Worm (Caenorhabditis elegans) whole organism, mixed stage, embryonic: Measurements from ENCODE around the gene gtf-2F2.

Experiments
- M03D4.4 ChIP-seq: sonication (generic microtip); optimal IDR thresholded peaks from 2 replicates; lab custom pipeline; 2017; ENCODE audit warnings: mild to moderate bottlenecking, missing genetic modification characterization, missing compliant biosample characterization
- bed-3 ChIP-seq: fragments of 200-800 bp; sonication (Bioruptor generic); optimal IDR thresholded peaks from 3 replicates; lab custom pipeline; 2018; ENCODE audit warnings: mild to moderate bottlenecking, missing genetic modification characterization, moderate library complexity, missing compliant biosample characterization
- blmp-1 ChIP-seq: fragments of 150-350 bp; optimal IDR thresholded peaks from 2 replicates; lab custom pipeline; 2014; ENCODE audit warnings: missing biosample characterization, missing genetic modification characterization
- ceh-39 ChIP-seq: fragments of 150-350 bp; optimal IDR thresholded peaks from 2 replicates; lab custom pipeline; 2014; ENCODE audit warnings: missing biosample characterization, missing genetic modification characterization
- ceh-43 ChIP-seq: fragments of 200-800 bp; sonication (Bioruptor generic); optimal IDR thresholded peaks from 2 replicates; lab custom pipeline; 2018; ENCODE audit warnings: mild to moderate bottlenecking, missing genetic modification characterization, moderate library complexity, missing compliant biosample characterization
- ceh-83 ChIP-seq: fragments of 200-800 bp; sonication (Bioruptor generic); optimal IDR thresholded peaks from 2 replicates; lab custom pipeline; 2018; ENCODE audit warnings: mild to moderate bottlenecking, missing genetic modification characterization, missing compliant biosample characterization
- ces-1 ChIP-seq: fragments of 150-350 bp; optimal IDR thresholded peaks from 2 replicates; lab custom pipeline; 2014; ENCODE audit warnings: missing biosample characterization, missing genetic modification reagents, missing genetic modification characterization
- cnd-1 ChIP-seq: fragments of 200-800 bp; sonication (Bioruptor generic); optimal IDR thresholded peaks from 2 replicates; lab custom pipeline; 2018; ENCODE audit warnings: mild to moderate bottlenecking, missing genetic modification characterization, missing compliant biosample characterization
- drap-1 ChIP-seq: fragments of 200-800 bp; sonication (Bioruptor generic); optimal IDR thresholded peaks from 3 replicates; lab custom pipeline; 2018; ENCODE audit warnings: mild to moderate bottlenecking, missing genetic modification characterization, missing compliant biosample characterization
- elt-3 ChIP-seq: fragments of 150-350 bp; optimal IDR thresholded peaks from 2 replicates; lab custom pipeline; 2014; ENCODE audit warnings: missing biosample characterization, missing genetic modification characterization
- flh-1 ChIP-seq: fragments of 200-800 bp; sonication (Bioruptor generic); optimal IDR thresholded peaks from 2 replicates; lab custom pipeline; 2018; ENCODE audit warnings: mild to moderate bottlenecking, missing genetic modification characterization, moderate library complexity, missing compliant biosample characterization
- ham-2 ChIP-seq: fragments of 200-800 bp; sonication (Bioruptor generic); optimal IDR thresholded peaks from 2 replicates; lab custom pipeline; 2018; ENCODE audit warnings: mild to moderate bottlenecking, missing genetic modification characterization, missing compliant biosample characterization
- hlh-1 ChIP-seq: fragments of 150-350 bp; optimal IDR thresholded peaks from 2 replicates; lab custom pipeline; 2014; ENCODE audit warnings: missing biosample characterization, missing genetic modification reagents, missing genetic modification characterization
- lin-13 ChIP-seq: fragments of 150-350 bp; optimal IDR thresholded peaks from 2 replicates; lab custom pipeline; 2014; ENCODE audit warnings: missing biosample characterization, missing genetic modification characterization
- lin-32 ChIP-seq: fragments of 200-800 bp; sonication (Bioruptor generic); optimal IDR thresholded peaks from 2 replicates; lab custom pipeline; 2018; ENCODE audit warnings: mild to moderate bottlenecking, missing genetic modification characterization, missing compliant biosample characterization
- lsy-2 ChIP-seq: fragments of 150-350 bp; optimal IDR thresholded peaks from 2 replicates; lab custom pipeline; 2014; ENCODE audit warnings: missing biosample characterization, missing genetic modification characterization
- mab-5 ChIP-seq: fragments of 150-350 bp; optimal IDR thresholded peaks from 2 replicates; lab custom pipeline; 2014; ENCODE audit warnings: missing biosample characterization, missing genetic modification characterization
- mep-1 ChIP-seq: fragments of 150-350 bp; optimal IDR thresholded peaks from 2 replicates; lab custom pipeline; 2017; ENCODE audit warnings: missing biosample characterization, missing genetic modification reagents, missing genetic modification characterization, inconsistent platforms
- mls-2 ChIP-seq: sonication (generic microtip); optimal IDR thresholded peaks from 2 replicates; lab custom pipeline; 2016; ENCODE audit warnings: mild to moderate bottlenecking, missing genetic modification characterization, moderate library complexity, missing compliant biosample characterization
- nhr-12 ChIP-seq: fragments of 150-350 bp; optimal IDR thresholded peaks from 2 replicates; lab custom pipeline; 2014; ENCODE audit warnings: missing biosample characterization, missing genetic modification characterization
- nhr-2 ChIP-seq: fragments of 150-350 bp; optimal IDR thresholded peaks from 2 replicates; lab custom pipeline; 2014; ENCODE audit warnings: missing biosample characterization, missing genetic modification characterization
- nhr-237 ChIP-seq: fragments of 150-350 bp; optimal IDR thresholded peaks from 2 replicates; lab custom pipeline; 2014; ENCODE audit warnings: missing biosample characterization, missing genetic modification characterization
- nhr-28 ChIP-seq: fragments of 150-350 bp; optimal IDR thresholded peaks from 2 replicates; lab custom pipeline; 2014; ENCODE audit warnings: missing biosample characterization, missing genetic modification characterization
- nhr-76 ChIP-seq: sonication (generic microtip); optimal IDR thresholded peaks from 2 replicates; lab custom pipeline; 2017; ENCODE audit warnings: missing biosample characterization, missing genetic modification characterization
- pha-4 ChIP-seq: fragments of 150-350 bp; optimal IDR thresholded peaks from 2 replicates; lab custom pipeline; 2018; ENCODE audit warnings: missing biosample characterization, missing genetic modification reagents, missing genetic modification characterization
- sem-2 ChIP-seq: fragments of 200-800 bp; sonication (Bioruptor generic); optimal IDR thresholded peaks from 2 replicates; lab custom pipeline; 2018; ENCODE audit warnings: mild to moderate bottlenecking, missing genetic modification characterization, missing compliant biosample characterization
- snpc-4 ChIP-seq: fragments of 150-350 bp; optimal IDR thresholded peaks from 2 replicates; lab custom pipeline; 2014; ENCODE audit warnings: missing biosample characterization, missing genetic modification characterization
- sptf-1 ChIP-seq: sonication (generic microtip); optimal IDR thresholded peaks from 2 replicates; lab custom pipeline; 2017; ENCODE audit warnings: mild to moderate bottlenecking, missing genetic modification characterization, moderate library complexity, missing compliant biosample characterization
- tbx-8 ChIP-seq: fragments of 200-800 bp; sonication (Bioruptor generic); optimal IDR thresholded peaks from 2 replicates; lab custom pipeline; 2018; ENCODE audit warnings: mild to moderate bottlenecking, missing genetic modification characterization, moderate library complexity, missing compliant biosample characterization
- unc-120 ChIP-seq: sonication (generic microtip); optimal IDR thresholded peaks from 2 replicates; lab custom pipeline; 2017; ENCODE audit warnings: missing genetic modification characterization, missing compliant biosample characterization; ENCODE audit not compliant: poor library complexity, severe bottlenecking
- unc-39 ChIP-seq: fragments of 150-350 bp; optimal IDR thresholded peaks from 2 replicates; lab custom pipeline; 2014; ENCODE audit warnings: missing biosample characterization, missing genetic modification characterization
- unc-62 ChIP-seq: fragments of 150-350 bp; optimal IDR thresholded peaks from 2 replicates; lab custom pipeline; 2014; ENCODE audit warnings: missing biosample characterization, missing genetic modification reagents, missing genetic modification characterization
- zip-8 ChIP-seq: fragments of 150-350 bp; optimal IDR thresholded peaks from 2 replicates; lab custom pipeline; 2014; ENCODE audit warnings: missing biosample characterization, missing genetic modification characterization
- ztf-11 ChIP-seq: fragments of 150-350 bp; optimal IDR thresholded peaks from 2 replicates; lab custom pipeline; 2014; ENCODE audit warnings: missing biosample characterization, missing genetic modification characterization

Gene gtf-2F2

DNA sequence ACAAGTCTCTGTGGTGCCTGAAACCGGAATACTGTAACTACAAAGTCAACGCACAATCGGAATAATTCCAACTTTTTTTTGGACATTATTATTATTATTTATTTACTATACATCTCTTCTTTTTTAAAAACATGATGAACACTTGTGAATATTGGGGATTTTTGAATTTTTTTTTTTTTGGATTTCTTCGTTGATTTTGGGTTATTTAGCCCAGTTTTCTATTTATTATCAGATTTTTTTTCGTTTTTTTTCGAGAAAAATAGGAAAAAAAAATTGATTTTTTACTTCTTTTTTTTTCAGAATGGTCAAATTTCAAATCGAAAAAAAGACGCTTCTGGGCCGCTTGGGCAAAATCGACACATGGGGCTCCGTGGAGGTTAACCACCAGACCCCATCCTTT lies 4.3 kb downstream of the gtf-2F2 start, which contains the start of gene tgt-2:
TSS of gene tgt-2 (plus strand) at position 301 of the 400 bp plus-strand sequence.
- TF ChIP-seq tbx-8 (GFP tag; lab: Kevin White, UChicago) = no peak
- no peak for TF ChIP-seq nhr-237
- no peak for TF ChIP-seq mls-2
- no peak for TF ChIP-seq nhr-12
- no peak for TF ChIP-seq mab-5 (tag; lab: Kevin White, UChicago)
- TF ChIP-seq hlh-1 (tag; lab: Kevin White, UChicago) = no peak
- no peak for TF ChIP-seq sem-2 (GFP tag; lab: Kevin White, UChicago)
- TF ChIP-seq bed-3 (GFP tag; lab: Kevin White, UChicago) = no peak

ce11 chrV:19000542-19000941 lies 6.8 kb downstream of the gtf-2F2 start:
- TF ChIP-seq sptf-1 (tag; lab: Kevin White, UChicago) = no peak
- no peak for TF ChIP-seq unc-62 (GFP tag; lab: Kevin White, UChicago)
- no peak for TF ChIP-seq cnd-1 (tag; lab: Kevin White, UChicago)
- no peak for TF ChIP-seq nhr-12
- no peak for TF ChIP-seq ces-1
- no peak for TF ChIP-seq flh-1
- TF ChIP-seq ceh-83 (GFP tag; lab: Kevin White, UChicago) = no peak
- TF ChIP-seq ham-2 (GFP tag; lab: Kevin White, UChicago) = no peak

DNA sequence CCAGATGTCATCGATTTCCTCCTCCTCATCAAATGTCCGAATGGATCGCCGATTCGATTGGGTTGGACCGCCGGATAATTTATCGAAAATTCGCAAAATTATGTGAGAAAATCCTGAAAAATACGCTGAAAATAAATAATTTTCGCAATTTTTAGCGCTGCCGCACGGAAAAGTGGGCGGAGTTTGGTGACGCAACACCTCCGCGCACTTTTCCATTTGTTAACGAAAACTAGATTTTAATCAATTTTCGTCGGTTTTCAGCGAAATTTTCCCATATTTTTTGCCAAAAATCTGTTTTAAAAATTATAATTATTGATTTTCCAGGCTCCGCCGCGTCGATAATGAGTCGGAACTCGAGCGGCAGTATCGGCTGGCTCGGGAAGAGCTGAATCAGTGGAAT lies 7.3 kb downstream of the gtf-2F2 start, which contains the start of gene Y39B6A.34:
TSS of gene Y39B6A.34 (plus strand) at position 3 of the 400 bp plus-strand sequence.
- TF ChIP-seq sem-2 (GFP tag; lab: Kevin White, UChicago) (no peak), cnd-1 (tag; lab: Kevin White, UChicago) (no peak), nhr-28 (tag; lab: Kevin White, UChicago) (no peak), snpc-4 (tag; lab: Kevin White, UChicago) (no peak), hlh-1 (tag; lab: Kevin White, UChicago) (peak; percentile 1), unc-120 (tag; lab: Kevin White, UChicago) (no peak), mep-1 (no peak), ceh-39 (no peak), elt-3 (tag; lab: Kevin White, UChicago) (no peak), ces-1 (peak; percentile 38), nhr-237 (no peak), zip-8 (tag; lab: Kevin White, UChicago) (peak; percentile 75), mls-2 (no peak), sptf-1 (tag; lab: Kevin White, UChicago) (no peak), tbx-8 (GFP tag; lab: Kevin White, UChicago) (no peak), blmp-1 (tag; lab: Kevin White, UChicago) (no peak), drap-1 (GFP tag; lab: Kevin White, UChicago) (peak; percentile 24), pha-4 (tag; lab: Kevin White, UChicago) (no peak), lin-13 (no peak), nhr-12 (no peak), unc-39 (tag; lab: Kevin White, UChicago) (no peak), ceh-43 (GFP tag; lab: Kevin White, UChicago) (no peak), ceh-83 (GFP tag; lab: Kevin White, UChicago) (no peak), ztf-11 (tag; lab: Kevin White, UChicago) (no peak), flh-1 (no peak), mab-5 (tag; lab: Kevin White, UChicago) (no peak), nhr-76 (tag; lab: Kevin White, UChicago) (no peak), M03D4.4 (tag; lab: Kevin White, UChicago) (peak; percentile 21), unc-62 (GFP tag; lab: Kevin White, UChicago) (no peak), lin-32 (GFP tag; lab: Kevin White, UChicago) (no peak), lsy-2 (no peak), bed-3 (GFP tag; lab: Kevin White, UChicago) (no peak)

ce11 chrV:19001656-19002055 lies 7.9 kb downstream of the gtf-2F2 start, which contains the start of gene Y39B6A.33:
TSS of gene Y39B6A.33 (plus strand) at chrV:19001956.
- TF ChIP-seq ces-1 (no peak), mls-2 (no peak), ceh-43 (GFP tag; lab: Kevin White, UChicago) (no peak), sem-2 (GFP tag; lab: Kevin White, UChicago) (no peak), zip-8 (tag; lab: Kevin White, UChicago) (no peak), ham-2 (GFP tag; lab: Kevin White, UChicago) (no peak), lin-13 (no peak), lsy-2 (no peak), ceh-39 (no peak), blmp-1 (tag; lab: Kevin White, UChicago) (no peak), lin-32 (GFP tag; lab: Kevin White, UChicago) (no peak), unc-62 (GFP tag; lab: Kevin White, UChicago) (no peak), ztf-11 (tag; lab: Kevin White, UChicago) (no peak), nhr-76 (tag; lab: Kevin White, UChicago) (no peak), tbx-8 (GFP tag; lab: Kevin White, UChicago) (no peak), nhr-237 (no peak), unc-39 (tag; lab: Kevin White, UChicago) (no peak), mab-5 (tag; lab: Kevin White, UChicago) (no peak), nhr-2 (tag; lab: Kevin White, UChicago) (no peak), sptf-1 (tag; lab: Kevin White, UChicago) (no peak)
